Fruit fly (Drosophila melanogaster): ENCODE data around the gene CG8236.

dm6 chr3R:8741941-8742340 is 27.3 kb upstream of the CG8236 start:
- TF ChIP-seq CG15710 (tag; optimal IDR thresholded peaks at IDR 0.05) (no peak), CG14655 (GFP tag; optimal IDR thresholded peaks at IDR 0.05) (no peak), Pif1B (GFP tag; optimal IDR thresholded peaks at IDR 0.05) (no peak), CG9948 (tag; optimal IDR thresholded peaks at IDR 0.05) (no peak), CG8159 (tag; optimal IDR thresholded peaks at IDR 0.05) (no peak), Pif1A (GFP tag; optimal IDR thresholded peaks at IDR 0.05) (no peak), Snoo (tag; optimal IDR thresholded peaks at IDR 0.05) (no peak), CG32121 (GFP tag; IDR thresholded peaks at IDR 0.05) (no peak), CG8301 (tag; optimal IDR thresholded peaks at IDR 0.05) (no peak)
